Worm (Caenorhabditis elegans): ENCODE measurements around the gene nhr-96.

Gene nhr-96

DNA sequence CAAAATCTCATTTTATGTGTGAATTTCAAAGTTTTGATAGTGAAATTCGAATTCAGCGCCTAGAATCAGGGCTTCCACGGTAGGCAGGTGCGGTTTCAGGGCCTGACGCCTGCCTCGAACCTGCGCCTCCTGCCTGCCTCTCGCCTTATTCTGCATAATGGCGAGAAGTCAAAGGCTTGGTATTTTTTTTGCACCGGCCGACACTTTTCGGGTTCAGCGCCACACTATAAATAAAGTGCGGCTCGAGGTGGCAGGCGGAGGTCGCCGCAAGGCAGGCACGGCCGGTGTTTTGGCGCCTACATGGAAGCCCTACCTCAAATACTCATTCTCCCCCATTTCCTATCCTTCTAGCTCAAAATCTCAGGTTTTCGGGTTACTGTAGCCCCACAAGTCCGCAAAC, 32.9 kb upstream of the nhr-96 start:
- TF ChIP-seq cnd-1 (tag; optimal IDR thresholded peaks at IDR 0.05) (no peak), mab-5 (tag; optimal IDR thresholded peaks at IDR 0.05) (no peak), unc-120 (tag; optimal IDR thresholded peaks at IDR 0.05; ENCODE audit: poor library complexity, severe bottlenecking) (no peak), sptf-1 (tag; optimal IDR thresholded peaks at IDR 0.05) (no peak), snpc-4 (tag; optimal IDR thresholded peaks at IDR 0.05) (no peak), mep-1 (tag; optimal IDR thresholded peaks at IDR 0.05) (no peak), lin-32 (GFP tag; optimal IDR thresholded peaks at IDR 0.05) (no peak), sem-2 (GFP tag; optimal IDR thresholded peaks at IDR 0.05) (no peak), unc-39 (tag; optimal IDR thresholded peaks at IDR 0.05) (no peak), ceh-39 (tag; optimal IDR thresholded peaks at IDR 0.05) (no peak)

DNA sequence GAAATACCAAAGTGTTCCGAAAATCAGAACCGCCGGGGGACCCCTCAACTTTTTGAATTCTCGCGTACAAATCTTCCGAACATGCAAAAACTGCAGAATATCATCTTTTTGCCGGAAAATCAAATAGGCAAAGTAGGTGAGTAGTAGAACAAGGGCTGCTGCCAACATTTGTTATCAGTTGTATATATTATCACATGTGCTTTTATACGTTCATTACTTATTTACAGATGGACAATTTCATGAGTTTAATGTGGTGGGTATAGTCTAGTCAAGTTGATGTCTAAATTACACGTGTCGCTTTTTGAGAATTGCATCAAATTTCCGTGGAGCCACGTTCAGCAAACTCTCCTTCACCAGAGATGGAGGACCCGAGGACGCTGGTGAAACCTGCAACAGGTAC, 32.0 kb upstream of the nhr-96 start, which contains the start of gene cyp-32B1:
cyp-32B1 (minus strand) TSS at position 176 of the 400 bp plus-strand sequence.
- TF ChIP-seq tbx-8 (GFP tag; optimal IDR thresholded peaks at IDR 0.05) (no peak), lin-32 (GFP tag; optimal IDR thresholded peaks at IDR 0.05) (no peak), drap-1 (GFP tag; optimal IDR thresholded peaks at IDR 0.05) (no peak), lin-13 (tag; optimal IDR thresholded peaks at IDR 0.05) (no peak), blmp-1 (tag; optimal IDR thresholded peaks at IDR 0.05) (no peak)

DNA sequence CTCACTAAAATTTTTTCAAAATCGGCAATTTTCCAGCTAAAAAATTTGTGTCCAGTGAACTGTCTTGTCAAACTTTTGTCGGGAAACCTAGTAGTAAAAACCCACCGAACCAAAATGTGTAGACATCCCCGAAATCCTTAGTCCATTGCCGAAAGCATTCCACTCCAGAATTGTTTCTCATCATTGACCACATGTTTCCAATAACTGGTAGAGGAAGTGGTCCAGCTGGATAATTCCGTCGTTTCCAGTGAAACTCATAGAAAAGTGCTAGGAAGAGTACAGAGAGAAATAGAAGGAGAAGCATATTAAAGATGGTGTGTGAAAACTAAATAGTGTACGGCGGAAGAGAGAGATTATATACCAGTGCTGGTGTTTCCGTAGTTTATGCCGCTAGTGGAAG, 29.2 kb upstream of the nhr-96 start, which contains the start of gene cyp-33C12:
cyp-33C12 (minus strand) TSS at position 321 of the 400 bp plus-strand sequence.
- TF ChIP-seq ceh-43 (GFP tag; optimal IDR thresholded peaks at IDR 0.05) (no peak), lin-32 (GFP tag; optimal IDR thresholded peaks at IDR 0.05) (no peak), mab-5 (tag; optimal IDR thresholded peaks at IDR 0.05) (no peak), nhr-28 (tag; optimal IDR thresholded peaks at IDR 0.05) (no peak), bed-3 (GFP tag; optimal IDR thresholded peaks at IDR 0.05) (no peak)

DNA sequence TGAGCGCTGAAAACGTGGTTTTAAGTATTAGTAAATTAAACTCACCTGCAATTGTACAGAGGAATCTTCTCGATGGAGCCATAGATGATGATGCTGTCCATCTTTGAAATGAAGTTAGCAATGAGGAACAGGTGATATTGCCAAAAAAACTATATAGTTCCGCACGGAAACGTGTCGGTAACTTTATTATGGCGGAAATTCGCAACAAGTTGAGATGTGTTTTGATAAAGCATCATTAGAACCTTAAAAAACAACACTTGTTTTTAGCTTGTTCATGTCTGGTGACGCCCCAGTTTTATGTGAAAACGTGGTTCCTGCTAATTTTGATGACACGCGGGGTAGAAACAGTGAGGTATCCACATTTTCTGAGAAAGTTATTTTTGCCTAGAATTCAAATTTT, 27.1 kb upstream of the nhr-96 start, which contains the start of gene srt-40:
srt-40 (minus strand) TSS at position 101 of the 400 bp plus-strand sequence.
- TF ChIP-seq drap-1 (GFP tag; optimal IDR thresholded peaks at IDR 0.05) (no peak), tbx-8 (GFP tag; optimal IDR thresholded peaks at IDR 0.05) (no peak), unc-62 (GFP tag; optimal IDR thresholded peaks at IDR 0.05) (no peak), hlh-1 (tag; optimal IDR thresholded peaks at IDR 0.05) (no peak), ham-2 (GFP tag; optimal IDR thresholded peaks at IDR 0.05) (no peak), unc-120 (tag; optimal IDR thresholded peaks at IDR 0.05; ENCODE audit: poor library complexity, severe bottlenecking) (no peak), unc-39 (tag; optimal IDR thresholded peaks at IDR 0.05) (no peak), nhr-12 (tag; optimal IDR thresholded peaks at IDR 0.05) (no peak), ceh-43 (GFP tag; optimal IDR thresholded peaks at IDR 0.05) (no peak), nhr-28 (tag; optimal IDR thresholded peaks at IDR 0.05) (no peak), sem-2 (GFP tag; optimal IDR thresholded peaks at IDR 0.05) (no peak), M03D4.4 (tag; optimal IDR thresholded peaks at IDR 0.05) (no peak), zip-8 (tag; optimal IDR thresholded peaks at IDR 0.05) (no peak), lsy-2 (tag; optimal IDR thresholded peaks at IDR 0.05) (no peak)

DNA sequence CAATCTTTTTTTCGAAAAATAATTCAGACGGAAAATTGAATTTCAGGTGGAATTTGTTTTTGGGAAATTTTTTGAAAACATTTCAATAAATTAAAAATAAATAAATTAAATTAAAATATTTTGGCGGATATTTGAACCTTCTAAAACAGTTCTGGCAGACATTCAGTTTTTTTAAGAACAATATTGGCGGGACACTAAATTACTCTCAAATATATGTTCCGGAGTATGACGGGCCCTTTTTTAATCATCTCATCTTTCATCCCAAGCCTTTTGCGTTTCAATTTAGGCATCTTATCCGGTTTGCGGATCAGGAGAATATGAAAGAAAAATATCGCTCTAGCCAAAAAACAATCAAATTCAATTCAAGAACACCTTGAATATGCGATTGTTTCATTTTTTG, 26.5 kb upstream of the nhr-96 start, which contains the start of gene svh-11:
svh-11 (plus strand) TSS at position 301 of the 400 bp plus-strand sequence.
- no peak for TF ChIP-seq ces-1 (GFP tag; optimal IDR thresholded peaks at IDR 0.05)

DNA sequence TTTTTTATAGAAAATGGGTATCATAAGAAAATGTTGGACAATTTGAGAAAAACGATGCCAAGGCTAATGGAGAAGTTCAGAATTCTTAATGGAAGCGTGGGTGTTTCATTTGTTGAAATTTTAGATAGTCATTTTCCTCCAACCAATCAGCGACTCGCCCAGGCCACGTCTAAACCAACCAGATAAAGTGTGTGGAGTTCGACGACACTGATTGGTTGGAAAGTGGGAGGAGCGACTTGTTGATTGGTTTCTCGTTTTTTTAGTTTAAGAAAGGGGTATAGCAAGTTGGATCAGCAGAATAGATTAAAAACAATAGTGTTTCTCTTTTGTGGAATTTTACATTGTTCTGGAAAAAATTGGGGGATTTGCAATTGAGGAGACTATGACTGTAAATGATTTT, 25.8 kb upstream of the nhr-96 start:
- TF ChIP-seq flh-1 (GFP tag; optimal IDR thresholded peaks at IDR 0.05) (no peak), ztf-11 (tag; optimal IDR thresholded peaks at IDR 0.05) (no peak), unc-120 (tag; optimal IDR thresholded peaks at IDR 0.05; ENCODE audit: poor library complexity, severe bottlenecking) (no peak), elt-1 (tag; optimal IDR thresholded peaks at IDR 0.05; ENCODE audit: borderline replicate concordance, insufficient read depth) (no peak), mep-1 (tag; optimal IDR thresholded peaks at IDR 0.05) (no peak), blmp-1 (tag; optimal IDR thresholded peaks at IDR 0.05) (no peak), snpc-4 (tag; optimal IDR thresholded peaks at IDR 0.05) (no peak), lin-32 (GFP tag; optimal IDR thresholded peaks at IDR 0.05) (no peak), elt-3 (tag; optimal IDR thresholded peaks at IDR 0.05) (no peak), sptf-1 (tag; optimal IDR thresholded peaks at IDR 0.05) (no peak)
